Worm (Caenorhabditis elegans) whole organism, L4 larva: ENCODE data around the gene dct-1.
A peak's percentile ranks its signal among the peaks of the same experiment; 100 is the strongest.

Experiments used
- D1046.2 ChIP-seq: fragments of 200-800 bp; sonication (Bioruptor generic); IDR thresholded peaks from 2 replicates; pipeline ENCODE4 v1.3.6; 2022; ENCODE audit warnings: missing genetic modification characterization, missing compliant biosample characterization
- F26F4.8 ChIP-seq: fragments of 200-800 bp; sonication (Bioruptor generic); conservative IDR thresholded peaks from 2 replicates; pipeline ENCODE4 v1.3.6; 2022; ENCODE audit warnings: missing genetic modification characterization, missing compliant biosample characterization
- F37D6.2 ChIP-seq: sonication (generic microtip); optimal IDR thresholded peaks from 2 replicates; lab custom pipeline; 2016; ENCODE audit warnings: mild to moderate bottlenecking, missing genetic modification characterization, missing compliant biosample characterization
- Y5F2A.4 ChIP-seq: fragments of 200-800 bp; sonication (Bioruptor generic); optimal IDR thresholded peaks from 2 replicates; lab custom pipeline; 2018; ENCODE audit warnings: mild to moderate bottlenecking, missing genetic modification characterization, missing compliant biosample characterization
- ZK337.2 ChIP-seq: fragments of 200-800 bp; sonication (Bioruptor generic); IDR thresholded peaks from 2 replicates; pipeline ENCODE4 v1.3.6; 2022; ENCODE audit warnings: missing genetic modification reagents, missing genetic modification characterization, missing compliant biosample characterization
- ZK546.5 ChIP-seq, 2 experiments: sonication (generic microtip); optimal IDR thresholded peaks; 2 replicates each; lab custom pipeline; 2017; ENCODE audit warnings: missing biosample characterization in 2 of 2, missing genetic modification characterization in 2 of 2
- aha-1 ChIP-seq: fragments of 150-350 bp; peaks from one replicate; lab custom pipeline; 2014; ENCODE audit warnings: missing biosample characterization, missing genetic modification characterization
- aly-2 ChIP-seq: sonication (generic microtip); optimal IDR thresholded peaks from 2 replicates; lab custom pipeline; 2018; ENCODE audit warnings: missing biosample characterization, missing genetic modification characterization
- ceh-28 ChIP-seq: fragments of 150-350 bp; optimal IDR thresholded peaks from 2 replicates; lab custom pipeline; 2014; ENCODE audit warnings: missing biosample characterization, missing genetic modification reagents, missing genetic modification characterization
- ceh-32 ChIP-seq: sonication (generic microtip); optimal IDR thresholded peaks from 2 replicates; lab custom pipeline; 2016; ENCODE audit warnings: mild to moderate bottlenecking, missing genetic modification characterization, missing compliant biosample characterization; ENCODE audit not compliant: poor library complexity
- ceh-44 ChIP-seq: fragments of 200-800 bp; sonication (Bioruptor generic); IDR thresholded peaks from 2 replicates; pipeline ENCODE4 v1.3.6; 2022; ENCODE audit warnings: missing genetic modification reagents, missing genetic modification characterization, missing compliant biosample characterization
- ces-1 ChIP-seq: fragments of 150-350 bp; sonication (generic microtip); optimal IDR thresholded peaks from 4 replicates; lab custom pipeline; 2014; ENCODE audit warnings: missing biosample characterization, missing genetic modification reagents, missing genetic modification characterization
- daf-12 ChIP-seq: fragments of 150-350 bp; optimal IDR thresholded peaks from 2 replicates; lab custom pipeline; 2014; ENCODE audit warnings: missing biosample characterization, missing genetic modification reagents, missing genetic modification characterization
- daf-16 ChIP-seq, 3 experiments: sonication (generic microtip); optimal IDR thresholded peaks; 2 replicates each; lab custom pipeline; 2016 to 2017; ENCODE audit warnings: missing genetic modification characterization in 3 of 3, missing genetic modification reagents in 3 of 3, mild to moderate bottlenecking in 2 of 3, missing compliant biosample characterization in 2 of 3, missing biosample characterization in 1 of 3, moderate library complexity in 1 of 3
- daf-19 ChIP-seq: fragments of 200-800 bp; sonication (Bioruptor generic); conservative IDR thresholded peaks from 2 replicates; pipeline ENCODE4 v1.3.6; 2022; ENCODE audit warnings: missing genetic modification characterization, missing compliant biosample characterization
- dmd-6 ChIP-seq: fragments of 200-800 bp; sonication (Bioruptor generic); IDR thresholded peaks from 2 replicates; pipeline ENCODE4 v1.3.6; 2022; ENCODE audit warnings: missing genetic modification reagents, missing genetic modification characterization, missing compliant biosample characterization
- dve-1 ChIP-seq: sonication (generic microtip); optimal IDR thresholded peaks from 2 replicates; lab custom pipeline; 2017; ENCODE audit warnings: antibody characterized with exemption, mild to moderate bottlenecking, missing genetic modification characterization, missing compliant biosample characterization; ENCODE audit not compliant: insufficient read depth
- hlh-11 ChIP-seq: fragments of 200-800 bp; sonication (Bioruptor generic); optimal IDR thresholded peaks from 2 replicates; lab custom pipeline; 2018; ENCODE audit warnings: mild to moderate bottlenecking, missing genetic modification characterization, missing compliant biosample characterization
- hlh-30 ChIP-seq: sonication (generic microtip); optimal IDR thresholded peaks from 2 replicates; lab custom pipeline; 2017; ENCODE audit warnings: antibody characterized with exemption, mild to moderate bottlenecking, missing genetic modification characterization, missing compliant biosample characterization; ENCODE audit not compliant: insufficient read depth
- hmg-1.1 ChIP-seq: fragments of 200-800 bp; sonication (Bioruptor generic); IDR thresholded peaks from 2 replicates; pipeline ENCODE4 v1.3.6; 2022; ENCODE audit warnings: missing genetic modification reagents, missing genetic modification characterization, missing compliant biosample characterization
- jun-1 ChIP-seq: fragments of 150-350 bp; optimal IDR thresholded peaks from 2 replicates; lab custom pipeline; 2014; ENCODE audit warnings: missing biosample characterization, missing genetic modification reagents, missing genetic modification characterization
- lin-13 ChIP-seq: fragments of 150-350 bp; optimal IDR thresholded peaks from 2 replicates; lab custom pipeline; 2014; ENCODE audit warnings: missing biosample characterization, missing genetic modification reagents, missing genetic modification characterization
- lin-15B ChIP-seq: fragments of 150-350 bp; sonication (generic microtip); optimal IDR thresholded peaks from 3 replicates; lab custom pipeline; 2014; ENCODE audit warnings: missing biosample characterization, missing genetic modification characterization
- lin-29 ChIP-seq: fragments of 200-800 bp; sonication (Bioruptor generic); IDR thresholded peaks from 2 replicates; pipeline ENCODE4 v1.3.6; 2022; ENCODE audit warnings: missing genetic modification reagents, missing genetic modification characterization, missing compliant biosample characterization
- lin-39 ChIP-seq: fragments of 150-350 bp; optimal IDR thresholded peaks from 2 replicates; lab custom pipeline; 2014; ENCODE audit warnings: missing biosample characterization, missing genetic modification reagents, missing genetic modification characterization
- lsy-2 ChIP-seq, 2 experiments: fragments of 150-350 bp in 1 of 2; sonication (generic microtip) in 1 of 2; optimal IDR thresholded peaks; 2 replicates each; lab custom pipeline; 2014 to 2017; ENCODE audit warnings: missing biosample characterization in 2 of 2, missing genetic modification characterization in 2 of 2
- madf-5 ChIP-seq, 2 experiments: fragments of 200-800 bp; sonication (Bioruptor generic); IDR thresholded peaks; 2 replicates each; pipeline ENCODE4 v1.3.6; 2022; ENCODE audit warnings: missing compliant biosample characterization in 2 of 2, missing genetic modification characterization in 2 of 2
- mdt-29 ChIP-seq: fragments of 200-800 bp; sonication (Bioruptor generic); IDR thresholded peaks from 2 replicates; pipeline ENCODE4 v1.3.6; 2022; ENCODE audit warnings: missing genetic modification reagents, missing genetic modification characterization, missing compliant biosample characterization
- mxl-2 ChIP-seq: fragments of 200-800 bp; sonication (Bioruptor generic); conservative IDR thresholded peaks from 2 replicates; pipeline ENCODE4 v1.3.6; 2022; ENCODE audit warnings: missing genetic modification reagents, missing genetic modification characterization, missing compliant biosample characterization
- nhr-102 ChIP-seq: sonication (generic microtip); optimal IDR thresholded peaks from 2 replicates; lab custom pipeline; 2016; ENCODE audit warnings: mild to moderate bottlenecking, missing genetic modification characterization, moderate library complexity, missing compliant biosample characterization
- nhr-111 ChIP-seq: fragments of 200-800 bp; sonication (Bioruptor generic); optimal IDR thresholded peaks from 2 replicates; lab custom pipeline; 2018; ENCODE audit warnings: mild to moderate bottlenecking, missing genetic modification characterization, missing compliant biosample characterization
- nhr-28 ChIP-seq: fragments of 150-350 bp; optimal IDR thresholded peaks from 2 replicates; lab custom pipeline; 2014; ENCODE audit warnings: missing biosample characterization, missing genetic modification characterization
- nhr-41 ChIP-seq: fragments of 200-800 bp; sonication (Bioruptor generic); IDR thresholded peaks from 2 replicates; pipeline ENCODE4 v1.3.6; 2022; ENCODE audit warnings: missing genetic modification reagents, missing genetic modification characterization, missing compliant biosample characterization
- nhr-48 ChIP-seq: sonication (generic microtip); optimal IDR thresholded peaks from 2 replicates; lab custom pipeline; 2016; ENCODE audit warnings: mild to moderate bottlenecking, missing genetic modification characterization, missing compliant biosample characterization
- nhr-77 ChIP-seq: fragments of 150-350 bp; optimal IDR thresholded peaks from 2 replicates; lab custom pipeline; 2014; ENCODE audit warnings: missing biosample characterization, missing genetic modification characterization
- php-3 ChIP-seq: fragments of 200-800 bp; sonication (Bioruptor generic); IDR thresholded peaks from 2 replicates; pipeline ENCODE4 v1.3.6; 2022; ENCODE audit warnings: missing genetic modification reagents, missing genetic modification characterization, missing compliant biosample characterization
- saeg-2 ChIP-seq: fragments of 200-800 bp; sonication (Bioruptor generic); IDR thresholded peaks from 2 replicates; pipeline ENCODE4 v1.3.6; 2022; ENCODE audit warnings: missing genetic modification reagents, missing genetic modification characterization, missing compliant biosample characterization
- snpc-1.2 ChIP-seq: fragments of 200-800 bp; sonication (Bioruptor generic); IDR thresholded peaks from 2 replicates; pipeline ENCODE4 v1.3.6; 2022; ENCODE audit warnings: missing genetic modification reagents, missing genetic modification characterization, missing compliant biosample characterization
- tag-97 ChIP-seq: fragments of 200-800 bp; sonication (Bioruptor generic); IDR thresholded peaks from 2 replicates; pipeline ENCODE4 v1.3.6; 2022; ENCODE audit warnings: missing genetic modification characterization, missing compliant biosample characterization
- unc-39 ChIP-seq: sonication (generic microtip); optimal IDR thresholded peaks from 2 replicates; lab custom pipeline; 2017; ENCODE audit warnings: missing biosample characterization, missing genetic modification characterization
- unc-62 ChIP-seq, 3 experiments: fragments of 150-350 bp in 1 of 3; sonication (generic microtip); optimal IDR thresholded peaks in 2 of 3; peaks in 1 of 3; 1 replicate in 1 of 3; 2 replicates in 2 of 3; lab custom pipeline; 2014 to 2017; ENCODE audit warnings: missing biosample characterization in 3 of 3, missing genetic modification characterization in 3 of 3, missing genetic modification reagents in 3 of 3, missing genotype in 1 of 3
- zag-1 ChIP-seq: fragments of 150-350 bp; optimal IDR thresholded peaks from 2 replicates; lab custom pipeline; 2014; ENCODE audit warnings: missing biosample characterization, missing genetic modification characterization
- ztf-11 ChIP-seq: fragments of 150-350 bp; optimal IDR thresholded peaks from 2 replicates; lab custom pipeline; 2014; ENCODE audit warnings: missing biosample characterization, missing genetic modification characterization

dct-1 gene

DNA sequence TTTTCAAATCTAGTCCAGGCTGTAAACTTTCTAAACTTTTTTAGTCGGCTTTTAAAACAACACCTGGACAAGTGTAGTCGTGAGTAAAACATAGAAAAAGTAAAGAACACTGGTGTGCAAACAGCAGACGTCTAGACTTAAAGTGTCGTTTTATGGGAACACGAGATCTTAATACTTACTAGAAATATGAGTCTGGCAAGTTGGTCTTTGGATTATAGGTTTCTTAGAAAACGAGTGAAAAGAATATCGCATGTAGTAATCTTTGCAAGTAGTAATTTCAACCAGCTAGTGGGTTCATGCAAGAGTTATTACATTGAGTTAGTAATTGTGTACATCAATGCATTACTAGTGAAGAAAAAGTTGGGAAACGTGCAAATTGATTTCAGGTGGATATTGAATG is 23.3 kb downstream of the dct-1 start:
- TF ChIP-seq lsy-2 (tag; optimal IDR thresholded peaks at IDR 0.05; lab: Kevin White, UChicago) (no peak), madf-5 (GFP tag; IDR thresholded peaks at IDR 0.05; lab: Robert Waterston, UW) (no peak)

ce11 chrX:7982047-7982446 is 27.9 kb downstream of the dct-1 start, which contains the start of gene his-71:
Gene his-71, minus strand, starts transcription at chrX:7982070.
- no peak for TF ChIP-seq mxl-2 (GFP tag; lab: Robert Waterston, UW)
- TF ChIP-seq hlh-30, result peak; percentile 68
- TF ChIP-seq, all 104 proteins: peak for 1

DNA sequence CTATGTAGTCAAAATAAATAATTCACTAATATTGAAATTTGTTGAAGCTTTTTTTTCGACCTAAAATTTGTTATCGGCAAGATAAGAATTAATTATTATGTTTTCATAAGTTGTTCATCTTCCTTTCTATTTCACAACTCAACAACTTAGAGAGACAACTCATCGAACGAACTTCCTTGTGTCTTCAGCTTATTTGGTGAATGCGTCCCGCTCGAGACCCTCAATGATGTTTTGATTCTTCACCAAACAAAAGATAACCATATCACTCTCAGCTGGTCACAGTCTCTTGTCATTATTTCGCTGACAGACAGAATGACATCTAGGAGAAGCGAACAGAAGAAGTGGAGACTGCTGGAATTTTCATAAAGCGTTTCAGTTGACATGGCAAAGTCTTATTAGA is 30.6 kb downstream of the dct-1 start:
- TF ChIP-seq daf-19 (no peak), ces-1 (GFP tag; lab: Kevin White, UChicago) (no peak), aly-2 (tag; lab: Kevin White, UChicago) (no peak), ceh-32 (tag; lab: Kevin White, UChicago) (no peak), nhr-111 (no peak), nhr-28 (tag; lab: Kevin White, UChicago) (no peak), dve-1 (tag; lab: Kevin White, UChicago) (peak; percentile 37), ZK337.2 (GFP tag; lab: Robert Waterston, UW) (no peak), lin-15B (no peak), zag-1 (tag; lab: Kevin White, UChicago) (no peak), ceh-44 (no peak), nhr-48 (tag; lab: Kevin White, UChicago) (no peak), daf-16 (GFP tag; optimal IDR thresholded peaks at IDR 0.05; lab: Kevin White, UChicago) (no peak), daf-16 (tag; optimal IDR thresholded peaks at IDR 0.05; lab: Kevin White, UChicago) (peak; percentile 48), D1046.2 (GFP tag; lab: Robert Waterston, UW) (no peak)

DNA sequence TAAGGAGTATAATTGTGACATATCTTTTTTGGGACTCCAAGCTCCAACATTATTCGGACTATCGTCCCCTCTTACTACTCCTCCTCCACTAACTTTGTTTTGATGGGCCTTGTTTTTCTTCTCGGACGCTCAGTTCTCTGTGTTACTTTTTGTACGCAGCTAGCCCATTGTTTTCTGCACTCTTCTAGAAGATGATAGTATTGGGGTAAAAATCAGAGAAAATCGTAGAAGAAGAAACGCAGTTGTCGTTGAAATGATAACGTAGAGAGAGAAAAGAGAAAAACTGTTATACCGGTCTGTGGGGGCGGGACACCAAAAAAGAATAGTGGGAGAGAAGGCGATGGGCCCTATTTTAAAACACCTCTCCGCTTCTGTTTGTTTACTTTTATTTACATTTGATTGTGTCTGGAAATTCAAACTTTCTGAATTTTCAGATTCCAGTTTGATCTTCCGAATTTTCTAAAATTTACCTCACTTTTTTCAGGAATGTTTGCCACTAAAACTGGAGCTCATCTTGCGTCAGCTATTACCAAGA is 31.4 kb downstream of the dct-1 start, which contains the start of gene F45E1.4:
TSS of gene F45E1.4 (plus strand) at position 485 of the 535 bp plus-strand sequence.
- peak; percentile 30 for TF ChIP-seq hlh-11
- TF ChIP-seq aha-1, result no peak
- TF ChIP-seq F37D6.2 (tag; lab: Kevin White, UChicago), result no peak
- no peak for TF ChIP-seq unc-39 (tag; lab: Kevin White, UChicago)
- TF ChIP-seq nhr-41 (GFP tag; lab: Robert Waterston, UW), result no peak
- TF ChIP-seq Y5F2A.4 (GFP tag; lab: Kevin White, UChicago), result no peak
- no peak for TF ChIP-seq tag-97 (GFP tag; lab: Robert Waterston, UW)
- TF ChIP-seq F26F4.8 (GFP tag; lab: Robert Waterston, UW), result no peak
- peak; percentile 17 for TF ChIP-seq nhr-28 (tag; lab: Kevin White, UChicago)
- TF ChIP-seq daf-16 (GFP tag; optimal IDR thresholded peaks at IDR 0.05; lab: Kevin White, UChicago), result no peak
- TF ChIP-seq daf-16 (tag; optimal IDR thresholded peaks at IDR 0.05; lab: Kevin White, UChicago), result peak; percentile 3
- TF ChIP-seq snpc-1.2 (GFP tag; lab: Robert Waterston, UW), result no peak
- no peak for TF ChIP-seq ceh-28 (tag; lab: Kevin White, UChicago)
- TF ChIP-seq daf-12 (tag; lab: Kevin White, UChicago), result no peak
- TF ChIP-seq hmg-1.1 (GFP tag; lab: Robert Waterston, UW), result no peak
- peak in 1 of 2 experiments; percentile 82 for TF ChIP-seq unc-62 (GFP tag; optimal IDR thresholded peaks at IDR 0.05 in 1 of 2; lab: Kevin White, UChicago)
- TF ChIP-seq unc-62 (tag; optimal IDR thresholded peaks at IDR 0.05; lab: Kevin White, UChicago), result no peak
- no peak for TF ChIP-seq jun-1 (tag; lab: Kevin White, UChicago)
- TF ChIP-seq nhr-102 (tag; lab: Kevin White, UChicago), result no peak
- no peak for TF ChIP-seq lin-39
- TF ChIP-seq mdt-29 (GFP tag; lab: Robert Waterston, UW), result no peak
- TF ChIP-seq php-3, result no peak
- TF ChIP-seq ztf-11 (tag; lab: Kevin White, UChicago), result no peak
- no peak for TF ChIP-seq lin-29
- no peak for TF ChIP-seq ZK546.5 (tag; optimal IDR thresholded peaks at IDR 0.05; lab: Kevin White, UChicago)
- peak; percentile 44 for TF ChIP-seq nhr-48 (tag; lab: Kevin White, UChicago)
- peak; percentile 28; the same call in 1 of the 2 replicates for TF ChIP-seq dmd-6 (GFP tag; lab: Robert Waterston, UW)
- TF ChIP-seq lin-13, result no peak
- TF ChIP-seq nhr-77 (tag; lab: Kevin White, UChicago), result no peak
- TF ChIP-seq saeg-2, result no peak
- TF ChIP-seq ceh-44, result no peak
